Fruit fly (Drosophila melanogaster): ENCODE data around the gene peng.

DNA sequence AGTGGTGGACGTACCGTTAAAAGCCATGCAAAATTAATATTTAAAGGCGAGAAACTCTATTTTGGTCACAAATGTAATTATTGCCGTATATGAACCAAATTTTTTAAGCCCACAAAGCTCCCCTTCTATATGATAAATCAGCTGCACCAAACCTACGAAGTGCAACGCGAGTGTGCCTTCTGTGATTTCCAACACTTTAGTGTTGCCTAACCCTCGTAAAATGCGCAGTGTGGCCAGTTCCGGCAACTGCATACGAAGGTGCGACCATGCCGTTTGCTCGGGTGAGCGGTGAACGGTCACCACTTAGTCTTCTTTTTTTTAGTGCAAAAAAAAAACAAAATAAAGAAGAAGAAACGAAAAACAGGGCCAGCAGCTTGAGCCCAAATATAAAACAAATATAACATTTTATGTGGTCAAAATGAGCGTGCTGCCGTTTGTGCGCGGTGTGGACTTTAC is 10.1 kb downstream of the peng start, which contains the start of the genes tty and fliI:
- no peak for TF ChIP-seq h (optimal IDR thresholded peaks at IDR 0.05)
- TF ChIP-seq psq (optimal IDR thresholded peaks at IDR 0.05): no peak
- no peak for TF ChIP-seq Myc (optimal IDR thresholded peaks at IDR 0.05)
- no peak for TF ChIP-seq ttk (optimal IDR thresholded peaks at IDR 0.05)
- TF ChIP-seq Sin3A (optimal IDR thresholded peaks at IDR 0.05): no peak
- TF ChIP-seq insv (optimal IDR thresholded peaks at IDR 0.05): no peak

Data from Kc167 (cell line).